Fruit fly (Drosophila melanogaster) whole organism, prepupa: ENCODE measurements around the gene slpr.
A peak's percentile ranks its signal among the peaks of the same experiment; 100 is the strongest.

Source experiments
- CG10631 ChIP-seq: fragments of 200-800 bp; sonication (Bioruptor generic); optimal IDR thresholded peaks from 2 replicates; lab custom pipeline; 2016; ENCODE audit warnings: missing biosample characterization, missing genetic modification characterization
- CG11294 ChIP-seq: fragments of 200-800 bp; sonication (Bioruptor generic); IDR thresholded peaks from 2 replicates; pipeline ENCODE4 v1.3.6; 2022; ENCODE audit warnings: missing biosample characterization, missing genetic modification characterization
- CG1621 ChIP-seq: fragments of 200-800 bp; sonication (Bioruptor generic); optimal IDR thresholded peaks from 3 replicates; lab custom pipeline; 2018; ENCODE audit warnings: missing biosample characterization, mild to moderate bottlenecking, missing genetic modification characterization
- CG32006 ChIP-seq: fragments of 200-800 bp; sonication (Bioruptor generic); optimal IDR thresholded peaks from 3 replicates; lab custom pipeline; 2017; ENCODE audit warnings: missing biosample characterization, mild to moderate bottlenecking, missing genetic modification characterization
- CG34406 ChIP-seq: fragments of 200-800 bp; sonication (Bioruptor generic); optimal IDR thresholded peaks from 3 replicates; lab custom pipeline; 2016; ENCODE audit warnings: missing biosample characterization, missing genetic modification characterization
- CG6276 ChIP-seq: fragments of 200-800 bp; sonication (Bioruptor generic); optimal IDR thresholded peaks from 2 replicates; lab custom pipeline; 2017; ENCODE audit warnings: missing biosample characterization, mild to moderate bottlenecking, missing genetic modification characterization
- CG6792 ChIP-seq: fragments of 200-800 bp; sonication (Bioruptor generic); optimal IDR thresholded peaks from 3 replicates; lab custom pipeline; 2016; ENCODE audit warnings: missing biosample characterization, missing genetic modification characterization
- CG8119 ChIP-seq: fragments of 200-800 bp; sonication (Bioruptor generic); IDR thresholded peaks from 3 replicates; pipeline ENCODE4 v1.3.6; 2022; ENCODE audit warnings: missing biosample characterization, missing genetic modification characterization
- CG8319 ChIP-seq: fragments of 200-800 bp; sonication (Bioruptor generic); optimal IDR thresholded peaks from 3 replicates; lab custom pipeline; 2016; ENCODE audit warnings: missing biosample characterization, missing genetic modification characterization
- CG8632 ChIP-seq: fragments of 200-800 bp; sonication (Bioruptor generic); optimal IDR thresholded peaks from 3 replicates; lab custom pipeline; 2016; ENCODE audit warnings: missing biosample characterization, missing genetic modification characterization
- Eip75B ChIP-seq: fragments of 200-800 bp; sonication (Bioruptor generic); optimal IDR thresholded peaks from 3 replicates; lab custom pipeline; 2016; ENCODE audit warnings: missing biosample characterization, missing genetic modification characterization
- Eip78C ChIP-seq: fragments of 200-800 bp; sonication (Bioruptor generic); peaks from one replicate; lab custom pipeline; 2016; ENCODE audit warnings: missing biosample characterization, missing genetic modification characterization
- Eip93F ChIP-seq: fragments of 200-800 bp; sonication (Bioruptor generic); optimal IDR thresholded peaks from 2 replicates; lab custom pipeline; 2016; ENCODE audit warnings: missing biosample characterization, mild to moderate bottlenecking, missing genetic modification characterization
- Ets21C ChIP-seq: fragments of 200-800 bp; sonication (Bioruptor generic); optimal IDR thresholded peaks from 3 replicates; lab custom pipeline; 2016; ENCODE audit warnings: missing biosample characterization, missing genetic modification characterization
- Ets96B ChIP-seq: fragments of 200-800 bp; optimal IDR thresholded peaks from 2 replicates; lab custom pipeline; 2019; ENCODE audit warnings: missing biosample characterization, mild to moderate bottlenecking, missing genetic modification characterization, moderate library complexity
- Gug ChIP-seq: fragments of 200-800 bp; sonication (Bioruptor generic); IDR thresholded peaks from 2 replicates; pipeline ENCODE4 v1.3.6; 2022; ENCODE audit warnings: missing biosample characterization, missing genetic modification characterization
- Hr4 ChIP-seq: fragments of 200-800 bp; sonication (Bioruptor generic); optimal IDR thresholded peaks from 3 replicates; lab custom pipeline; 2016; ENCODE audit warnings: missing biosample characterization, missing genetic modification characterization
- Lpt ChIP-seq: fragments of 200-800 bp; sonication (Bioruptor generic); optimal IDR thresholded peaks from 3 replicates; lab custom pipeline; 2016; ENCODE audit warnings: missing biosample characterization, missing genetic modification characterization
- Sox102F ChIP-seq: fragments of 200-800 bp; sonication (Bioruptor generic); optimal IDR thresholded peaks from 2 replicates; lab custom pipeline; 2016; ENCODE audit warnings: missing biosample characterization, mild to moderate bottlenecking, missing genetic modification characterization
- acj6 ChIP-seq: fragments of 200-800 bp; sonication (Bioruptor generic); optimal IDR thresholded peaks from 3 replicates; lab custom pipeline; 2016; ENCODE audit warnings: missing biosample characterization, missing genetic modification characterization
- dac ChIP-seq: fragments of 200-800 bp; sonication (Bioruptor generic); optimal IDR thresholded peaks from 2 replicates; lab custom pipeline; 2017; ENCODE audit warnings: missing biosample characterization, mild to moderate bottlenecking, missing genetic modification characterization
- dsx ChIP-seq: fragments of 200-800 bp; optimal IDR thresholded peaks from 3 replicates; lab custom pipeline; 2019; ENCODE audit warnings: missing biosample characterization, mild to moderate bottlenecking, missing genetic modification characterization, moderate library complexity; ENCODE audit not compliant: poor library complexity, severe bottlenecking
- esn ChIP-seq: fragments of 200-800 bp; sonication (Bioruptor generic); optimal IDR thresholded peaks from 2 replicates; lab custom pipeline; 2016; ENCODE audit warnings: missing biosample characterization, mild to moderate bottlenecking, missing genetic modification characterization, moderate library complexity
- fd59A ChIP-seq: fragments of 200-800 bp; sonication (Bioruptor generic); optimal IDR thresholded peaks from 2 replicates; lab custom pipeline; 2017; ENCODE audit warnings: missing biosample characterization, mild to moderate bottlenecking, missing genetic modification characterization, missing genetic modification reagents
- fkh ChIP-seq: fragments of 200-800 bp; sonication (Bioruptor generic); optimal IDR thresholded peaks from 3 replicates; lab custom pipeline; 2017; ENCODE audit warnings: missing biosample characterization, mild to moderate bottlenecking, missing genetic modification characterization, moderate library complexity
- salr ChIP-seq, 2 experiments: fragments of 200-800 bp; sonication (Bioruptor generic); optimal IDR thresholded peaks; 3 replicates each; lab custom pipeline; 2016 to 2018; ENCODE audit warnings: missing biosample characterization in 2 of 2, missing genetic modification characterization in 2 of 2, mild to moderate bottlenecking in 1 of 2
- spab ChIP-seq: fragments of 200-800 bp; sonication (Bioruptor generic); optimal IDR thresholded peaks from 2 replicates; lab custom pipeline; 2017; ENCODE audit warnings: missing biosample characterization, mild to moderate bottlenecking, missing genetic modification characterization, missing genetic modification reagents
- ss ChIP-seq, 2 experiments: fragments of 200-800 bp; sonication (Bioruptor generic); optimal IDR thresholded peaks; 2 replicates in 1 of 2; 3 replicates in 1 of 2; lab custom pipeline; 2017 to 2018; ENCODE audit warnings: mild to moderate bottlenecking in 2 of 2, missing biosample characterization in 2 of 2, missing genetic modification characterization in 2 of 2, moderate library complexity in 1 of 2
- svp ChIP-seq: fragments of 200-800 bp; sonication (Bioruptor generic); peaks from one replicate; lab custom pipeline; 2016; ENCODE audit warnings: missing biosample characterization, missing genetic modification characterization
- vri ChIP-seq: fragments of 200-800 bp; sonication (Bioruptor generic); optimal IDR thresholded peaks from 3 replicates; lab custom pipeline; 2016; ENCODE audit warnings: missing biosample characterization, mild to moderate bottlenecking, missing genetic modification characterization

Gene slpr

DNA sequence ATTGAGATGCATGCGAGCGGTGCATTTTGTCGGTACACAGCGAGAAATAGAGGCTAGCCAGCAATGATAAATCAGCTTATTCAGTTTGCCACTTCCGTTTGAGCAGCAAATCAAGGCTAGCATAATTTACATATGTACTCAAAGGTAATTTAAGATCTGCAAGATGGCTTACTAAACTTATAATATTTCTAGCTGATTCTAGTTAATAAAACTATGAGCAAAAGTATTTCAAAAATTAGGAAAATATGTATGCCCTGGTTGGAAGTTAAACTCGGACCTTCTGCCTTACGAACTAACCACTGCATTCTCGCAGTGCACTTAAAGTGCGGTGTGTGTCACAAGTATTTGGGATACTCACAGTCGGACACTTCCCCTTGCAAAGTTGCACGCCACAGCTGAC lies 54.2 kb downstream of the slpr start (continued):
- peak; percentile 66 for TF ChIP-seq CG6276
- TF ChIP-seq Eip75B (GFP tag; lab: Kevin White, UChicago), result peak; percentile 28
- no peak for TF ChIP-seq CG34406 (GFP tag; lab: Kevin White, UChicago)
- TF ChIP-seq CG8632 (GFP tag; lab: Kevin White, UChicago), result peak; percentile 4
- no peak for TF ChIP-seq CG8319 (GFP tag; lab: Kevin White, UChicago)
- no peak for TF ChIP-seq Sox102F (GFP tag; lab: Kevin White, UChicago)
- TF ChIP-seq fd59A (GFP tag; lab: Kevin White, UChicago), result peak; percentile 36
- no peak for TF ChIP-seq fkh (GFP tag; lab: Kevin White, UChicago)
- TF ChIP-seq spab (GFP tag; lab: Kevin White, UChicago), result no peak
- peak; percentile 18 for TF ChIP-seq esn (GFP tag; lab: Kevin White, UChicago)
- peak; percentile 25 for TF ChIP-seq CG6792 (GFP tag; lab: Kevin White, UChicago)
- TF ChIP-seq Eip78C, result peak; percentile 92
- TF ChIP-seq Gug (GFP tag; lab: Robert Waterston, UW), result no peak
- peak; percentile 54 for TF ChIP-seq Lpt
- no peak for TF ChIP-seq svp (GFP tag; lab: Kevin White, UChicago)
- no peak for TF ChIP-seq CG1621 (tag; lab: Kevin White, UChicago)
- peak; percentile 47 for TF ChIP-seq dac (GFP tag; lab: Kevin White, UChicago)
- TF ChIP-seq vri (GFP tag; lab: Kevin White, UChicago), result no peak
- TF ChIP-seq Ets21C (GFP tag; lab: Kevin White, UChicago), result no peak
- TF ChIP-seq ss (GFP tag; optimal IDR thresholded peaks at IDR 0.05; lab: Kevin White, UChicago), result peak; percentile 67 to 78
- TF ChIP-seq Hr4 (GFP tag; lab: Kevin White, UChicago), result peak; percentile 76
- peak; percentile 77 for TF ChIP-seq CG8119
- TF ChIP-seq salr (GFP tag; optimal IDR thresholded peaks at IDR 0.05; lab: Kevin White, UChicago), result peak in 1 of 2 experiments; percentile 38
- peak; percentile 17 for TF ChIP-seq Ets96B (tag; lab: Kevin White, UChicago)
- TF ChIP-seq CG10631 (GFP tag; lab: Kevin White, UChicago), result peak; percentile 30
- peak; percentile 85 for TF ChIP-seq CG32006
- no peak for TF ChIP-seq Eip93F (GFP tag; lab: Kevin White, UChicago)
- TF ChIP-seq acj6 (GFP tag; lab: Kevin White, UChicago), result peak; percentile 34
- no peak for TF ChIP-seq CG11294 (GFP tag; lab: Robert Waterston, UW)
- TF ChIP-seq dsx, result peak; percentile 27

DNA sequence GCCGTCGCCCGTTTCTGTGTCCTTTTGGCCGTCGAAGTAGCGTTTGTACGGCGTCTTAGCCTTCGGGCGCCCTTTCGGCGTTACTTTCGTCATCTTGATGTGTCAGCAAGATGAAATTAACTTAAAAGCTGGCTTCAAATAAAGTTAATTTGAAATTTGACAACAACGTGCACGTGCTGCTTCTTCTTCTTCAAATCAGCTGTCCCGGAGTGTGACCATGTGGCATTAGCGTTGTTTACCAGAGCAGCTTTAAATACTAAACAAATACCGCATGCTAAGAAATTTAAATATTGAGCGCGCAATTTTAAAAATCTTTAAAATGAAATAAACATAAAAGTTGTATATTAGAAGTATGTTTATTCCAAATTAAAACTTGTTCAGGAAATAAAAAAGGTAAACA lies 56.0 kb downstream of the slpr start, which contains the start of gene CG2260:
TSS of gene CG2260 (minus strand) at position 209 of the 400 bp plus-strand sequence.
- no peak for TF ChIP-seq spab (GFP tag; lab: Kevin White, UChicago)
- TF ChIP-seq Eip78C, result peak; percentile 39
